Worm (Caenorhabditis elegans): ENCODE results near the gene nmur-3.

DNA sequence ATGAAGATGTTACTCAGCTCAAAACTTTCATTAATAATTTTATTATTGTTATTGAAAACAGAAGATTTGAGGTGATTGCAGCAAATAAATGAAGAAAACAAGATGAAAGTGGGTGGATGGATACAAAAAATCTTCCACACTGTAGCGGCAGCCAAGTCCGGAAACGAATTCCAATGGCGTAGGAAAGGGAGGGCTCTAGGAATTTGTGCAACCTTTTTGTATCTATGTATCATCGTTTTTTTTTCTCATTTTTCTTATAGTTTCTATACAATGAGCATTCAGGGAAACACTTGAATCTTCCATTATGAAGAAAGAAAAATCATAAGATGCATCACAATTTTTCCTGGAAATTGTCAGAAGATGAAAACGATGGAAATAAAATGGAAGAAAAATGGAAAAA, 34.2 kb downstream of the nmur-3 start:
- no peak for TF ChIP-seq dao-5 (tag; optimal IDR thresholded peaks at IDR 0.05)
- no peak for TF ChIP-seq W03F9.2 (tag; optimal IDR thresholded peaks at IDR 0.05)

Measured in whole organism, L4/young adult.